Fruit fly (Drosophila melanogaster) whole organism, prepupa: ENCODE results near the gene raskol.

ENCODE experiments used
- Blimp-1 ChIP-seq: fragments of 200-800 bp; sonication (Bioruptor generic); optimal IDR thresholded peaks from 3 replicates; lab custom pipeline; 2017; ENCODE audit warnings: missing biosample characterization, missing genetic modification characterization, mild to moderate bottlenecking, moderate library complexity, missing genetic modification reagents
- CG11294 ChIP-seq: fragments of 200-800 bp; sonication (Bioruptor generic); IDR thresholded peaks from 2 replicates; pipeline ENCODE4 v1.3.6; 2022; ENCODE audit warnings: missing biosample characterization, missing genetic modification characterization
- CG11762 ChIP-seq: fragments of 200-800 bp; sonication (Bioruptor generic); optimal IDR thresholded peaks from 3 replicates; lab custom pipeline; 2016; ENCODE audit warnings: missing biosample characterization, missing genetic modification characterization; ENCODE audit not compliant: insufficient read depth
- CG11902 ChIP-seq: fragments of 200-800 bp; sonication (Bioruptor generic); optimal IDR thresholded peaks from 3 replicates; lab custom pipeline; 2016; ENCODE audit warnings: missing biosample characterization, missing genetic modification characterization
- CG15336 ChIP-seq: fragments of 200-800 bp; sonication (Bioruptor generic); IDR thresholded peaks from 2 replicates; pipeline ENCODE4 v1.3.6; 2022; ENCODE audit warnings: missing biosample characterization, missing genetic modification characterization
- CG1621 ChIP-seq: fragments of 200-800 bp; sonication (Bioruptor generic); optimal IDR thresholded peaks from 3 replicates; lab custom pipeline; 2018; ENCODE audit warnings: missing biosample characterization, mild to moderate bottlenecking, missing genetic modification characterization
- CG16779 ChIP-seq: fragments of 200-800 bp; sonication (Bioruptor generic); optimal IDR thresholded peaks from 3 replicates; lab custom pipeline; 2017; ENCODE audit warnings: missing biosample characterization, mild to moderate bottlenecking, missing genetic modification characterization
- CG31627 ChIP-seq: fragments of 200-800 bp; sonication (Bioruptor generic); optimal IDR thresholded peaks from 3 replicates; lab custom pipeline; 2016; ENCODE audit warnings: missing biosample characterization, missing genetic modification characterization
- CG32006 ChIP-seq: fragments of 200-800 bp; sonication (Bioruptor generic); optimal IDR thresholded peaks from 3 replicates; lab custom pipeline; 2017; ENCODE audit warnings: missing biosample characterization, mild to moderate bottlenecking, missing genetic modification characterization
- CG34406 ChIP-seq: fragments of 200-800 bp; sonication (Bioruptor generic); optimal IDR thresholded peaks from 3 replicates; lab custom pipeline; 2016; ENCODE audit warnings: missing biosample characterization, missing genetic modification characterization
- CG3919 ChIP-seq: fragments of 200-800 bp; sonication (Bioruptor generic); optimal IDR thresholded peaks from 3 replicates; lab custom pipeline; 2016; ENCODE audit warnings: missing biosample characterization, missing genetic modification characterization
- CG4318 ChIP-seq: fragments of 200-800 bp; sonication (Bioruptor generic); optimal IDR thresholded peaks from 3 replicates; lab custom pipeline; 2017; ENCODE audit warnings: missing biosample characterization, mild to moderate bottlenecking, missing genetic modification characterization
- CG6163 ChIP-seq: fragments of 200-800 bp; sonication (Bioruptor generic); IDR thresholded peaks from 3 replicates; pipeline ENCODE4 v1.3.6; 2022; ENCODE audit warnings: missing biosample characterization, missing genetic modification characterization
- CG6792 ChIP-seq: fragments of 200-800 bp; sonication (Bioruptor generic); optimal IDR thresholded peaks from 3 replicates; lab custom pipeline; 2016; ENCODE audit warnings: missing biosample characterization, missing genetic modification characterization
- CG6808 ChIP-seq: fragments of 200-800 bp; sonication (Bioruptor generic); optimal IDR thresholded peaks from 3 replicates; lab custom pipeline; 2017; ENCODE audit warnings: missing biosample characterization, missing genetic modification characterization, mild to moderate bottlenecking, moderate library complexity, missing genetic modification reagents
- CG6854 ChIP-seq: fragments of 200-800 bp; sonication (Bioruptor generic); optimal IDR thresholded peaks from 2 replicates; lab custom pipeline; 2017; ENCODE audit warnings: missing biosample characterization, mild to moderate bottlenecking, missing genetic modification characterization
- CG7368 ChIP-seq: fragments of 200-800 bp; sonication (Bioruptor generic); optimal IDR thresholded peaks from 3 replicates; lab custom pipeline; 2016; ENCODE audit warnings: missing biosample characterization, missing genetic modification characterization
- CG8319 ChIP-seq: fragments of 200-800 bp; sonication (Bioruptor generic); optimal IDR thresholded peaks from 3 replicates; lab custom pipeline; 2016; ENCODE audit warnings: missing biosample characterization, missing genetic modification characterization
- CG8632 ChIP-seq: fragments of 200-800 bp; sonication (Bioruptor generic); optimal IDR thresholded peaks from 3 replicates; lab custom pipeline; 2016; ENCODE audit warnings: missing biosample characterization, missing genetic modification characterization
- CG9139 ChIP-seq: fragments of 200-800 bp; sonication (Bioruptor generic); optimal IDR thresholded peaks from 3 replicates; lab custom pipeline; 2017; ENCODE audit warnings: missing biosample characterization, mild to moderate bottlenecking, missing genetic modification characterization
- Eip75B ChIP-seq: fragments of 200-800 bp; sonication (Bioruptor generic); optimal IDR thresholded peaks from 3 replicates; lab custom pipeline; 2016; ENCODE audit warnings: missing biosample characterization, missing genetic modification characterization
- Eip78C ChIP-seq: fragments of 200-800 bp; sonication (Bioruptor generic); peaks from one replicate; lab custom pipeline; 2016; ENCODE audit warnings: missing biosample characterization, missing genetic modification characterization
- Eip93F ChIP-seq: fragments of 200-800 bp; sonication (Bioruptor generic); optimal IDR thresholded peaks from 2 replicates; lab custom pipeline; 2016; ENCODE audit warnings: missing biosample characterization, mild to moderate bottlenecking, missing genetic modification characterization
- Ets21C ChIP-seq: fragments of 200-800 bp; sonication (Bioruptor generic); optimal IDR thresholded peaks from 3 replicates; lab custom pipeline; 2016; ENCODE audit warnings: missing biosample characterization, missing genetic modification characterization
- Ets96B ChIP-seq: fragments of 200-800 bp; optimal IDR thresholded peaks from 2 replicates; lab custom pipeline; 2019; ENCODE audit warnings: missing biosample characterization, mild to moderate bottlenecking, missing genetic modification characterization, moderate library complexity
- Gug ChIP-seq: fragments of 200-800 bp; sonication (Bioruptor generic); IDR thresholded peaks from 2 replicates; pipeline ENCODE4 v1.3.6; 2022; ENCODE audit warnings: missing biosample characterization, missing genetic modification characterization
- Hr4 ChIP-seq: fragments of 200-800 bp; sonication (Bioruptor generic); optimal IDR thresholded peaks from 3 replicates; lab custom pipeline; 2016; ENCODE audit warnings: missing biosample characterization, missing genetic modification characterization
- Met ChIP-seq: fragments of 200-800 bp; sonication (Bioruptor generic); optimal IDR thresholded peaks from 3 replicates; lab custom pipeline; 2016; ENCODE audit warnings: missing biosample characterization, missing genetic modification characterization
- Smox ChIP-seq: fragments of 200-800 bp; sonication (Bioruptor generic); optimal IDR thresholded peaks from 3 replicates; lab custom pipeline; 2016; ENCODE audit warnings: missing biosample characterization, missing genetic modification characterization
- Sox102F ChIP-seq: fragments of 200-800 bp; sonication (Bioruptor generic); optimal IDR thresholded peaks from 2 replicates; lab custom pipeline; 2016; ENCODE audit warnings: missing biosample characterization, mild to moderate bottlenecking, missing genetic modification characterization
- Sox14 ChIP-seq: fragments of 200-800 bp; sonication (Bioruptor generic); optimal IDR thresholded peaks from 3 replicates; lab custom pipeline; 2016; ENCODE audit warnings: missing biosample characterization, missing genetic modification characterization
- Sox15 ChIP-seq: fragments of 200-800 bp; sonication (Bioruptor generic); optimal IDR thresholded peaks from 3 replicates; lab custom pipeline; 2016; ENCODE audit warnings: missing biosample characterization, missing genetic modification characterization
- achi ChIP-seq: fragments of 200-800 bp; sonication (Bioruptor generic); optimal IDR thresholded peaks from 3 replicates; lab custom pipeline; 2016; ENCODE audit warnings: missing biosample characterization, missing genetic modification characterization
- dac ChIP-seq: fragments of 200-800 bp; sonication (Bioruptor generic); optimal IDR thresholded peaks from 2 replicates; lab custom pipeline; 2017; ENCODE audit warnings: missing biosample characterization, mild to moderate bottlenecking, missing genetic modification characterization
- eg ChIP-seq: fragments of 200-800 bp; sonication (Bioruptor generic); IDR thresholded peaks from 3 replicates; pipeline ENCODE4 v1.3.6; 2022; ENCODE audit warnings: missing biosample characterization, missing genetic modification characterization
- fd59A ChIP-seq: fragments of 200-800 bp; sonication (Bioruptor generic); optimal IDR thresholded peaks from 2 replicates; lab custom pipeline; 2017; ENCODE audit warnings: missing biosample characterization, mild to moderate bottlenecking, missing genetic modification characterization, missing genetic modification reagents
- lz ChIP-seq: fragments of 200-800 bp; sonication (Bioruptor generic); optimal IDR thresholded peaks from 3 replicates; lab custom pipeline; 2016; ENCODE audit warnings: missing biosample characterization, missing genetic modification characterization
- pdm3 ChIP-seq: fragments of 200-800 bp; sonication (Bioruptor generic); optimal IDR thresholded peaks from 3 replicates; lab custom pipeline; 2016; ENCODE audit warnings: missing biosample characterization, missing genetic modification characterization
- salr ChIP-seq, 2 experiments: fragments of 200-800 bp; sonication (Bioruptor generic); optimal IDR thresholded peaks; 3 replicates each; lab custom pipeline; 2016 to 2018; ENCODE audit warnings: missing biosample characterization in 2 of 2, missing genetic modification characterization in 2 of 2, mild to moderate bottlenecking in 1 of 2
- ss ChIP-seq, 2 experiments: fragments of 200-800 bp; sonication (Bioruptor generic); optimal IDR thresholded peaks; 2 replicates in 1 of 2; 3 replicates in 1 of 2; lab custom pipeline; 2017 to 2018; ENCODE audit warnings: mild to moderate bottlenecking in 2 of 2, missing biosample characterization in 2 of 2, missing genetic modification characterization in 2 of 2, moderate library complexity in 1 of 2
- svp ChIP-seq: fragments of 200-800 bp; sonication (Bioruptor generic); peaks from one replicate; lab custom pipeline; 2016; ENCODE audit warnings: missing biosample characterization, missing genetic modification characterization
- topi ChIP-seq: fragments of 200-800 bp; sonication (Bioruptor generic); optimal IDR thresholded peaks from 3 replicates; lab custom pipeline; 2016; ENCODE audit warnings: missing biosample characterization, missing genetic modification characterization
- vri ChIP-seq: fragments of 200-800 bp; sonication (Bioruptor generic); optimal IDR thresholded peaks from 3 replicates; lab custom pipeline; 2016; ENCODE audit warnings: missing biosample characterization, mild to moderate bottlenecking, missing genetic modification characterization

Gene raskol

DNA sequence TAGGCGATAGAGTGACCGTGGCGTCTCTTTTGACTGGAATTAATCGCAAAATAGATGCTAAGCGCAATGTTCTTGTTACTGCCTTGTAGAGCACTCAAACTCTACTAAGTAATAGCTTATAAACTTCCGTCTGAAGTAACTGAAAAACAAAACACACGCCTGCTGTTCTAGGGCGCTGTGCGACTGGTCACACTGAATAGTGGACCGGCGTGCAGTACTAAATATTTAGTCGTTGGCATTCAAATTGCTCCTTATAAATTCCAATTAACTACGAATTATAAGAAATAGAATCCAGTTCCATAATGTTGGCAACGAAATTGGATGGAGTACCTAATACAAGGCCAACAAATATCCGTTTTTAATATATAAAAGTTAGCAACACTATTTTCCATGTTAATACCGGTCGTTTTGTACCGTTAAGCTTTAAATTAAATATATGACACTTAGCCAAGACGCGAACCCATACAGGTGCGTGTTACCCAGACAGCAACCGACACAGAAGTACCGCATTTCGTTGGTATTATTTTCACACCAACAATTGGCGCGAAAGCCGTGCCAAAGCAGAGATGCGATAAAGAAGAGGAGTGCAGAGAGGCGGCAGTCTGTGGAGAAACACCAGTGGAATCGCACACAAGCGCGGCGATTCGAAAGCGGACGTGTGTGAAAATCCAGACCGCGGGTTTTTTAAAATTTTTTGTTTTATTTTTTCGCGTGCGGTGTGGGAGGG lies at the start of gene raskol, which contains the start of gene CG8173:
Gene raskol (plus strand): TSS at position 599 of the 727 bp plus-strand sequence.
Gene CG8173 (minus strand): TSS at position 108 of the 727 bp plus-strand sequence.
- TF ChIP-seq Smox (peak; percentile 1), CG31627 (GFP tag; lab: Kevin White, UChicago) (no peak), CG6163 (GFP tag; lab: Robert Waterston, UW) (peak; percentile 71), CG7368 (GFP tag; lab: Kevin White, UChicago) (no peak), Sox102F (GFP tag; lab: Kevin White, UChicago) (no peak), CG1621 (tag; lab: Kevin White, UChicago) (peak; percentile 49), Sox14 (GFP tag; lab: Kevin White, UChicago) (peak; percentile 40), fd59A (GFP tag; lab: Kevin White, UChicago) (no peak), CG6792 (GFP tag; lab: Kevin White, UChicago) (peak; percentile 8), CG34406 (GFP tag; lab: Kevin White, UChicago) (no peak), CG6808 (GFP tag; lab: Kevin White, UChicago) (peak; percentile 25), topi (GFP tag; lab: Kevin White, UChicago) (peak; percentile 27), svp (GFP tag; lab: Kevin White, UChicago) (peak; percentile 92), ss (GFP tag; optimal IDR thresholded peaks at IDR 0.05; lab: Kevin White, UChicago) (peak; percentile 22 to 33), Eip75B (GFP tag; lab: Kevin White, UChicago) (no peak), CG9139 (GFP tag; lab: Kevin White, UChicago) (peak; percentile 41), CG3919 (GFP tag; lab: Kevin White, UChicago) (peak; percentile 2), Eip78C (GFP tag; lab: Kevin White, UChicago) (peak; percentile 78), vri (GFP tag; lab: Kevin White, UChicago) (peak; percentile 1), eg (GFP tag; lab: Robert Waterston, UW) (peak; percentile 61; the same call in 2 of the 3 replicates)

DNA sequence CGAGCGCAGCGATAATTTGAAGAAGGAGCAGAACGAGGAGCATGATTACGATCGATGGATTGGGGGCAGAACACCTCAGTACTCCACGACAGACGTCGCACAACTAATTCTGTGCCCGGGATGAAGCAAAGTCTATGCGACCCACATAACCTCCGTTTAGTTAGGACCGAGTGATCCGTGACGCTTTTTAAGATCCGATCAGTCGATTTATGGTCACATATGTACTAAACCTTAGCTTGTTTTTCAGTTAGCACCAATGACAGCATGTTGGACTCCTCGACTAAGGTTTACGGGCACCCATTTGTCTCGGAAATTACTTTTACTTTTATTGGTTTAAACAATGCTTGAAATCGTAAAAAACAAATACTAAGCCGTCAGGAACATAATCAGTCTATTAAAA lies 38.2 kb upstream of the raskol start, which contains the start of gene CG12990:
Gene CG12990 (minus strand): TSS at position 101 of the 400 bp plus-strand sequence.
- no peak for TF ChIP-seq Sox14 (GFP tag; lab: Kevin White, UChicago)
- TF ChIP-seq CG8319 = no peak
- no peak for TF ChIP-seq CG34406 (GFP tag; lab: Kevin White, UChicago)
- TF ChIP-seq CG8632 (GFP tag; lab: Kevin White, UChicago) = no peak
- TF ChIP-seq dac = no peak
- TF ChIP-seq Ets21C (GFP tag; lab: Kevin White, UChicago) = no peak
- TF ChIP-seq Met (GFP tag; lab: Kevin White, UChicago) = no peak
- no peak for TF ChIP-seq eg (GFP tag; lab: Robert Waterston, UW)
- no peak for TF ChIP-seq Blimp-1 (GFP tag; lab: Kevin White, UChicago)
- no peak for TF ChIP-seq CG11902 (GFP tag; lab: Kevin White, UChicago)
- TF ChIP-seq CG3919 (GFP tag; lab: Kevin White, UChicago) = no peak
- no peak for TF ChIP-seq svp (GFP tag; lab: Kevin White, UChicago)
- TF ChIP-seq lz = no peak
- TF ChIP-seq salr (GFP tag; optimal IDR thresholded peaks at IDR 0.05; lab: Kevin White, UChicago) = no peak
- no peak for TF ChIP-seq achi (GFP tag; lab: Kevin White, UChicago)
- TF ChIP-seq vri (GFP tag; lab: Kevin White, UChicago) = no peak
- TF ChIP-seq, all 60 proteins: peak for 0

DNA sequence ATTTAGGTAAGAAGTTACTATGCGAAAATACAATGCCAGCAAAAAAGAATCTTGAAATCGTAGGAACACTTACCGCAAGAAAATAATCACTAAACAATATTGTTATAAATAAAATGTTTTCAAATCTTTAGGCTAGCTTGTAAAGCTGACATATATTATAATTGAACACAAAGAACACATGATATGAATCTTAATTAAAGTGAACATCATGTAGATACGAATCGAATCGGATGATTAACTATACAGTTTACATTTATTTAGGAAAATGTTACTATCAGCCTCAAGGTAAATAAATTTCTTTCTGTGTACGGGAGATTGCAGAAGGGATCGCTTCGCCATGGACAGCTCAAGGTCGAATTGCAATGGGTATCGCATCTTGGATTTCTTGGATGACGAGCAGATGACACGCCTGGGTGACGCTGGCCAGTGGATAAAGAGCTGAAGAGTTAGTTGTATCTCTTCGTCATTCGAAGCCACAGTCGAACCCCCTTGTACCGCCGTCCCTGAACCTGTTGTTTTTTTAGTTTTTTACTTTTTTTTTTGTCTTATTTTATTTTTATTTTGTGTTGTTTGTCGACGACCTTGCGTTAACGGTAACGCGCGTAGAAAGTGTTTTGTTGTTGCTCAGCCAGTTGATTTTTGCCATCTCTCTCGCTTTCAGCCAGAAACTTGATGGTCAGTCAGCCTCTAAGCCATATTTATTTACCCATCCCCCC lies 31.8 kb upstream of the raskol start:
- TF ChIP-seq CG11294 (GFP tag; lab: Robert Waterston, UW) = no peak
- TF ChIP-seq Sox15 = peak; percentile 48
- peak; percentile 55 for TF ChIP-seq CG11762 (GFP tag; lab: Kevin White, UChicago)
- peak; percentile 43 for TF ChIP-seq lz
- TF ChIP-seq Eip78C (GFP tag; lab: Kevin White, UChicago) = peak; percentile 88
- peak in 1 of 2 experiments; percentile 18 for TF ChIP-seq salr (GFP tag; optimal IDR thresholded peaks at IDR 0.05; lab: Kevin White, UChicago)
- TF ChIP-seq CG16779 (tag; lab: Kevin White, UChicago) = no peak
- TF ChIP-seq CG8632 (GFP tag; lab: Kevin White, UChicago) = peak; percentile 48
- TF ChIP-seq Eip93F (GFP tag; lab: Kevin White, UChicago) = no peak
- peak; percentile 64 for TF ChIP-seq Met (GFP tag; lab: Kevin White, UChicago)
- TF ChIP-seq CG15336 (GFP tag; lab: Robert Waterston, UW) = peak; percentile 34; the same call in 1 of the 2 replicates
- TF ChIP-seq CG4318 = peak; percentile 17
- peak; percentile 34 for TF ChIP-seq CG8319
- peak; percentile 17 to 30 for TF ChIP-seq ss (GFP tag; optimal IDR thresholded peaks at IDR 0.05; lab: Kevin White, UChicago)
- TF ChIP-seq CG32006 (GFP tag; lab: Kevin White, UChicago) = peak; percentile 66
- peak; percentile 62; the same call in 1 of the 3 replicates for TF ChIP-seq eg (GFP tag; lab: Robert Waterston, UW)
- TF ChIP-seq Gug (GFP tag; lab: Robert Waterston, UW) = no peak
- TF ChIP-seq CG6854 (GFP tag; lab: Kevin White, UChicago) = no peak
- peak; percentile 51 for TF ChIP-seq pdm3 (GFP tag; lab: Kevin White, UChicago)
- peak; percentile 33 for TF ChIP-seq Hr4
- TF ChIP-seq Ets96B (tag; lab: Kevin White, UChicago) = peak; percentile 29
- peak; percentile 59 for TF ChIP-seq CG3919 (GFP tag; lab: Kevin White, UChicago)
